Fruit fly (Drosophila melanogaster) whole organism, embryonic: Measurements from ENCODE around the gene SuUR.

Experiments
- Ada2b ChIP-seq: fragments of 200-800 bp; sonication (Bioruptor generic); IDR thresholded peaks from 2 replicates; pipeline ENCODE4 v1.3.6; 2022; ENCODE audit warnings: missing biosample characterization, missing genetic modification characterization
- B-H1 ChIP-seq: fragments of 200-800 bp; sonication (Bioruptor generic); IDR thresholded peaks from 3 replicates; pipeline ENCODE4 v1.3.6; 2022; ENCODE audit warnings: missing biosample characterization, missing genetic modification characterization
- CG10462 ChIP-seq: fragments of 200-800 bp; sonication (Bioruptor generic); optimal IDR thresholded peaks from 2 replicates; lab custom pipeline; 2016; ENCODE audit warnings: missing biosample characterization, missing genetic modification characterization
- CG11085 ChIP-seq: fragments of 200-800 bp; sonication (Bioruptor generic); IDR thresholded peaks from 2 replicates; pipeline ENCODE4 v1.3.6; 2022; ENCODE audit warnings: missing biosample characterization, missing genetic modification characterization
- CG11723 ChIP-seq: fragments of 200-800 bp; sonication (Bioruptor generic); optimal IDR thresholded peaks from 2 replicates; lab custom pipeline; 2017; ENCODE audit warnings: missing biosample characterization, mild to moderate bottlenecking, missing genetic modification characterization
- CG13424 ChIP-seq: fragments of 200-800 bp; sonication (Bioruptor generic); optimal IDR thresholded peaks from 2 replicates; lab custom pipeline; 2019; ENCODE audit warnings: missing biosample characterization, mild to moderate bottlenecking, missing genetic modification characterization, moderate library complexity
- CG13894 ChIP-seq: fragments of 200-800 bp; sonication (Bioruptor generic); optimal IDR thresholded peaks from 3 replicates; lab custom pipeline; 2018; ENCODE audit warnings: missing biosample characterization, mild to moderate bottlenecking, missing genetic modification characterization, moderate library complexity
- CG15479 ChIP-seq: fragments of 200-800 bp; sonication (Bioruptor generic); optimal IDR thresholded peaks from 3 replicates; lab custom pipeline; 2019; ENCODE audit warnings: missing biosample characterization, mild to moderate bottlenecking, missing genetic modification characterization, moderate library complexity
- CG15696 ChIP-seq: fragments of 200-800 bp; sonication (Bioruptor generic); optimal IDR thresholded peaks from 2 replicates; lab custom pipeline; 2019; ENCODE audit warnings: missing biosample characterization, mild to moderate bottlenecking, missing genetic modification characterization, moderate library complexity
- CG17359 ChIP-seq: fragments of 200-800 bp; sonication (Bioruptor generic); optimal IDR thresholded peaks from 3 replicates; lab custom pipeline; 2018; ENCODE audit warnings: missing biosample characterization, mild to moderate bottlenecking, missing genetic modification characterization, moderate library complexity
- CG17612 ChIP-seq: fragments of 200-800 bp; sonication (Bioruptor generic); IDR thresholded peaks from 2 replicates; pipeline ENCODE4 v1.3.6; 2022; ENCODE audit warnings: missing biosample characterization, missing genetic modification characterization
- CG17802 ChIP-seq: fragments of 200-800 bp; sonication (Bioruptor generic); optimal IDR thresholded peaks from 2 replicates; lab custom pipeline; 2018; ENCODE audit warnings: missing biosample characterization, mild to moderate bottlenecking, missing genetic modification characterization, moderate library complexity
- CG2120 ChIP-seq: fragments of 200-800 bp; sonication (Bioruptor generic); optimal IDR thresholded peaks from 3 replicates; lab custom pipeline; 2016; ENCODE audit warnings: missing biosample characterization, missing genetic modification characterization
- CG2889 ChIP-seq: fragments of 200-800 bp; sonication (Bioruptor generic); IDR thresholded peaks from 3 replicates; pipeline ENCODE4 v1.3.6; 2022; ENCODE audit warnings: missing biosample characterization, missing genetic modification characterization
- CG4360 ChIP-seq: fragments of 200-800 bp; sonication (Bioruptor generic); IDR thresholded peaks from 2 replicates; pipeline ENCODE4 v1.3.6; 2022; ENCODE audit warnings: missing biosample characterization, missing genetic modification characterization
- CG5953 ChIP-seq: fragments of 200-800 bp; sonication (Bioruptor generic); IDR thresholded peaks from 2 replicates; pipeline ENCODE4 v1.3.6; 2022; ENCODE audit warnings: missing biosample characterization, missing genetic modification characterization
- CG6254 ChIP-seq: fragments of 200-800 bp; sonication (Bioruptor generic); optimal IDR thresholded peaks from 3 replicates; lab custom pipeline; 2017; ENCODE audit warnings: mild to moderate bottlenecking, missing biosample characterization, missing genetic modification reagents, missing genetic modification characterization
- D19A ChIP-seq: fragments of 200-800 bp; optimal IDR thresholded peaks from 3 replicates; lab custom pipeline; 2019; ENCODE audit warnings: missing biosample characterization, mild to moderate bottlenecking, missing genetic modification characterization, moderate library complexity
- Ets65A ChIP-seq: fragments of 200-800 bp; sonication (Bioruptor generic); peaks from one replicate; lab custom pipeline; 2016; ENCODE audit warnings: missing biosample characterization, missing genetic modification characterization
- Fer2 ChIP-seq: fragments of 200-800 bp; sonication (Bioruptor generic); optimal IDR thresholded peaks from 2 replicates; lab custom pipeline; 2018; ENCODE audit warnings: missing biosample characterization, mild to moderate bottlenecking, missing genetic modification characterization, moderate library complexity
- HLH3B ChIP-seq: fragments of 200-800 bp; sonication (Bioruptor generic); IDR thresholded peaks from 2 replicates; pipeline ENCODE4 v1.3.6; 2022; ENCODE audit warnings: missing biosample characterization, missing genetic modification characterization
- HmgZ ChIP-seq: fragments of 200-800 bp; sonication (Bioruptor generic); optimal IDR thresholded peaks from 2 replicates; lab custom pipeline; 2018; ENCODE audit warnings: missing biosample characterization, mild to moderate bottlenecking, missing genetic modification characterization
- Jarid2 ChIP-seq: fragments of 200-800 bp; sonication (Bioruptor generic); optimal IDR thresholded peaks from 3 replicates; lab custom pipeline; 2017; ENCODE audit warnings: mild to moderate bottlenecking, missing biosample characterization, missing genetic modification reagents, missing genetic modification characterization
- Meics ChIP-seq: fragments of 200-800 bp; sonication (Bioruptor generic); optimal IDR thresholded peaks from 2 replicates; lab custom pipeline; 2017; ENCODE audit warnings: missing biosample characterization, mild to moderate bottlenecking, missing genetic modification characterization
- Oaz ChIP-seq: fragments of 200-800 bp; sonication (Bioruptor generic); IDR thresholded peaks from 2 replicates; pipeline ENCODE4 v1.3.6; 2022; ENCODE audit warnings: missing biosample characterization, missing genetic modification characterization
- Pdp1 ChIP-seq, 2 experiments: fragments of 200-800 bp; sonication (Bioruptor generic); optimal IDR thresholded peaks; 3 replicates each; lab custom pipeline; 2016; ENCODE audit warnings: missing biosample characterization in 2 of 2, missing genetic modification characterization in 2 of 2, mild to moderate bottlenecking in 1 of 2, moderate library complexity in 1 of 2
- Sry-β ChIP-seq: fragments of 200-800 bp; sonication (Bioruptor generic); optimal IDR thresholded peaks from 2 replicates; lab custom pipeline; 2018; ENCODE audit warnings: missing biosample characterization, mild to moderate bottlenecking, missing genetic modification characterization, moderate library complexity
- Sry-δ ChIP-seq: fragments of 200-800 bp; sonication (Bioruptor generic); optimal IDR thresholded peaks from 2 replicates; lab custom pipeline; 2016; ENCODE audit warnings: missing biosample characterization, missing genetic modification characterization
- YL-1 ChIP-seq: fragments of 200-800 bp; sonication (Bioruptor generic); optimal IDR thresholded peaks from 3 replicates; lab custom pipeline; 2017; ENCODE audit warnings: missing biosample characterization, mild to moderate bottlenecking, missing genetic modification characterization
- amos ChIP-seq: fragments of 200-800 bp; sonication (Bioruptor generic); IDR thresholded peaks from 2 replicates; pipeline ENCODE4 v1.3.6; 2022; ENCODE audit warnings: missing biosample characterization, missing genetic modification characterization; ENCODE audit not compliant: partially characterized antibody
- corto ChIP-seq: fragments of 200-800 bp; sonication (Bioruptor generic); optimal IDR thresholded peaks from 2 replicates; lab custom pipeline; 2016; ENCODE audit warnings: missing biosample characterization, mild to moderate bottlenecking, missing genetic modification characterization, moderate library complexity
- dm ChIP-seq: fragments of 200-800 bp; sonication (Bioruptor generic); optimal IDR thresholded peaks from 3 replicates; lab custom pipeline; 2016; ENCODE audit warnings: missing biosample characterization, missing genetic modification characterization
- dpn ChIP-seq, 2 experiments: fragments of 200-800 bp; sonication (Bioruptor generic); optimal IDR thresholded peaks; 3 replicates each; lab custom pipeline; 2016; ENCODE audit warnings: missing biosample characterization in 2 of 2, missing genetic modification characterization in 2 of 2
- dysf ChIP-seq: fragments of 200-800 bp; sonication (Bioruptor generic); IDR thresholded peaks from 3 replicates; pipeline ENCODE4 v1.3.6; 2022; ENCODE audit warnings: missing biosample characterization, missing genetic modification characterization
- eyg ChIP-seq: fragments of 200-800 bp; sonication (Bioruptor generic); optimal IDR thresholded peaks from 3 replicates; lab custom pipeline; 2016; ENCODE audit warnings: missing biosample characterization, missing genetic modification characterization
- fd3F ChIP-seq: fragments of 200-800 bp; sonication (Bioruptor generic); optimal IDR thresholded peaks from 2 replicates; lab custom pipeline; 2018; ENCODE audit warnings: missing biosample characterization, mild to moderate bottlenecking, missing genetic modification characterization, moderate library complexity
- ftz-f1 ChIP-seq: fragments of 200-800 bp; sonication (Bioruptor generic); optimal IDR thresholded peaks from 2 replicates; lab custom pipeline; 2016; ENCODE audit warnings: missing biosample characterization, missing genetic modification characterization
- gfzf ChIP-seq: fragments of 200-800 bp; sonication (Bioruptor generic); optimal IDR thresholded peaks from 2 replicates; lab custom pipeline; 2016; ENCODE audit warnings: missing biosample characterization, mild to moderate bottlenecking, missing genetic modification characterization, moderate library complexity
- h ChIP-seq: fragments of >200 bp; optimal IDR thresholded peaks from 2 replicates; lab custom pipeline; 2017
- jigr1 ChIP-seq: fragments of 200-800 bp; sonication (Bioruptor generic); IDR thresholded peaks from 3 replicates; pipeline ENCODE4 v1.3.6; 2022; ENCODE audit warnings: missing biosample characterization, missing genetic modification characterization
- lbe ChIP-seq: fragments of 200-800 bp; sonication (Bioruptor generic); optimal IDR thresholded peaks from 2 replicates; lab custom pipeline; 2016; ENCODE audit warnings: missing biosample characterization, mild to moderate bottlenecking, missing genetic modification characterization
- prd ChIP-seq, 3 experiments: fragments of >200 bp in 2 of 3; fragments of 200-800 bp in 1 of 3; sonication (Bioruptor generic) in 1 of 3; optimal IDR thresholded peaks in 2 of 3; IDR thresholded peaks in 1 of 3; 2 replicates in 2 of 3; 3 replicates in 1 of 3; pipeline versions ENCODE4 v1.3.6 to Lab custom; 2017 to 2022; ENCODE audit warnings: missing biosample characterization in 1 of 3, missing genetic modification characterization in 1 of 3
- repo ChIP-seq: fragments of 200-800 bp; sonication (Bioruptor generic); optimal IDR thresholded peaks from 2 replicates; lab custom pipeline; 2016; ENCODE audit warnings: missing biosample characterization, missing genetic modification characterization
- ro ChIP-seq: fragments of 200-800 bp; sonication (Bioruptor generic); IDR thresholded peaks from 2 replicates; pipeline ENCODE4 v1.3.6; 2022; ENCODE audit warnings: missing biosample characterization, missing genetic modification characterization
- sna ChIP-seq: fragments of 200-800 bp; sonication (Bioruptor generic); IDR thresholded peaks from 2 replicates; pipeline ENCODE4 v1.3.6; 2022; ENCODE audit warnings: missing biosample characterization, missing genetic modification characterization; ENCODE audit not compliant: partially characterized antibody
- ssp ChIP-seq: fragments of 200-800 bp; sonication (Bioruptor generic); IDR thresholded peaks from 2 replicates; pipeline ENCODE4 v1.3.6; 2022; ENCODE audit warnings: missing biosample characterization, missing genetic modification characterization
- stc ChIP-seq: fragments of 200-800 bp; sonication (Bioruptor generic); IDR thresholded peaks from 2 replicates; pipeline ENCODE4 v1.3.6; 2022; ENCODE audit warnings: missing biosample characterization, missing genetic modification characterization
- tin ChIP-seq: fragments of 200-800 bp; sonication (Bioruptor generic); optimal IDR thresholded peaks from 3 replicates; lab custom pipeline; 2016; ENCODE audit warnings: missing biosample characterization, missing genetic modification characterization
- tup ChIP-seq: fragments of 200-800 bp; sonication (Bioruptor generic); optimal IDR thresholded peaks from 2 replicates; lab custom pipeline; 2016; ENCODE audit warnings: missing biosample characterization, mild to moderate bottlenecking, missing genetic modification characterization, moderate library complexity
- unpg ChIP-seq: fragments of 200-800 bp; sonication (Bioruptor generic); optimal IDR thresholded peaks from 3 replicates; lab custom pipeline; 2018; ENCODE audit warnings: missing biosample characterization, mild to moderate bottlenecking, missing genetic modification characterization, moderate library complexity

The SuUR gene

dm6 chr3L:11047877-11048276 lies 16.9 kb upstream of the SuUR start (continued):
- TF ChIP-seq stc (GFP tag; lab: Robert Waterston, UW) (peak; percentile 60), CG15479 (no peak), CG11085 (GFP tag; lab: Robert Waterston, UW) (peak; percentile 69; the same call in 1 of the 2 replicates), YL-1 (GFP tag; lab: Kevin White, UChicago) (peak; percentile 12), CG6254 (GFP tag; lab: Kevin White, UChicago) (peak; percentile 29), fd3F (GFP tag; lab: Kevin White, UChicago) (peak; percentile 67), CG17612 (no peak), CG2120 (peak; percentile 72), Jarid2 (GFP tag; lab: Kevin White, UChicago) (peak; percentile 51), ssp (GFP tag; lab: Robert Waterston, UW) (peak; percentile 73), ro (no peak; the same call in 1 of the 2 replicates), repo (GFP tag; lab: Kevin White, UChicago) (peak; percentile 66), Oaz (GFP tag; lab: Robert Waterston, UW) (peak; percentile 70), D19A (peak; percentile 42), h (lab: Kevin White, UChicago) (no peak), Ets65A (GFP tag; lab: Kevin White, UChicago) (peak; percentile 96), jigr1 (GFP tag; lab: Robert Waterston, UW) (no peak), Fer2 (peak; percentile 36), Sry-β (GFP tag; lab: Kevin White, UChicago) (no peak), tup (GFP tag; lab: Kevin White, UChicago) (no peak), CG13424 (peak; percentile 69), dpn (GFP tag; optimal IDR thresholded peaks at IDR 0.05; lab: Kevin White, UChicago) (peak; percentile 79 to 85), CG2889 (GFP tag; lab: Robert Waterston, UW) (no peak), CG4360 (no peak; the same call in 1 of the 2 replicates), Pdp1 (GFP tag; optimal IDR thresholded peaks at IDR 0.05; lab: Kevin White, UChicago) (peak; percentile 71 to 80), lbe (GFP tag; lab: Kevin White, UChicago) (no peak), CG13894 (tag; lab: Kevin White, UChicago) (no peak), B-H1 (GFP tag; lab: Robert Waterston, UW) (no peak; the same call in 2 of the 3 replicates), ftz-f1 (GFP tag; lab: Kevin White, UChicago) (peak; percentile 41), amos (peak; percentile 20; the same call in 1 of the 2 replicates), sna (GFP tag; lab: Robert Waterston, UW) (no peak), CG17802 (peak; percentile 42), CG10462 (GFP tag; lab: Kevin White, UChicago) (peak; percentile 54), CG5953 (peak; percentile 79), Ada2b (peak; percentile 57; the same call in 1 of the 2 replicates), tin (GFP tag; lab: Kevin White, UChicago) (peak; percentile 83), CG17359 (tag; lab: Kevin White, UChicago) (peak; percentile 80), dysf (GFP tag; lab: Robert Waterston, UW) (peak; percentile 85), corto (no peak), dm (GFP tag; lab: Kevin White, UChicago) (peak; percentile 69), unpg (GFP tag; lab: Kevin White, UChicago) (peak; percentile 66), eyg (GFP tag; lab: Kevin White, UChicago) (peak; percentile 37), Sry-δ (GFP tag; lab: Kevin White, UChicago) (peak; percentile 44), Meics (GFP tag; lab: Kevin White, UChicago) (peak; percentile 81), CG11723 (peak; percentile 65), HmgZ (tag; lab: Kevin White, UChicago) (peak; percentile 86), gfzf (GFP tag; lab: Kevin White, UChicago) (no peak), HLH3B (peak; percentile 74), CG15696 (tag; lab: Kevin White, UChicago) (peak; percentile 79), prd (optimal IDR thresholded peaks at IDR 0.05; lab: Kevin White, UChicago) (no peak), prd (GFP tag; IDR thresholded peaks at IDR 0.05; lab: Robert Waterston, UW) (peak; percentile 84)
